Worm (Caenorhabditis elegans) whole organism, young adult: ENCODE data around the gene F32F2.4.

Source experiments
- B0336.3 ChIP-seq: fragments of 200-800 bp; sonication (Bioruptor generic); IDR thresholded peaks from 2 replicates; pipeline ENCODE4 v1.3.6; 2022; ENCODE audit warnings: missing genetic modification characterization, missing compliant biosample characterization
- C06A6.2 ChIP-seq: fragments of 200-800 bp; sonication (Bioruptor generic); conservative IDR thresholded peaks from 2 replicates; pipeline ENCODE4 v1.3.6; 2022; ENCODE audit warnings: missing genetic modification characterization, missing compliant biosample characterization
- F52B5.7 ChIP-seq: sonication (generic microtip); optimal IDR thresholded peaks from 2 replicates; lab custom pipeline; 2016; ENCODE audit warnings: mild to moderate bottlenecking, missing genetic modification characterization, missing compliant biosample characterization
- F55B11.4 ChIP-seq: sonication (generic microtip); optimal IDR thresholded peaks from 2 replicates; lab custom pipeline; 2016; ENCODE audit warnings: missing compliant biosample characterization, missing genetic modification characterization, borderline replicate concordance; ENCODE audit not compliant: insufficient read depth
- F57A8.1 ChIP-seq: fragments of 200-800 bp; sonication (Bioruptor generic); optimal IDR thresholded peaks from 2 replicates; lab custom pipeline; 2018; ENCODE audit warnings: mild to moderate bottlenecking, missing genetic modification characterization, moderate library complexity, missing compliant biosample characterization
- Y79H2A.3 ChIP-seq: fragments of 200-800 bp; sonication (Bioruptor generic); conservative IDR thresholded peaks from 2 replicates; pipeline ENCODE4 v1.3.6; 2022; ENCODE audit warnings: missing genetic modification reagents, missing genetic modification characterization, missing compliant biosample characterization
- Y95B8A.8 ChIP-seq: fragments of 200-800 bp; sonication (Bioruptor generic); IDR thresholded peaks from 2 replicates; pipeline ENCODE4 v1.3.6; 2022; ENCODE audit warnings: missing genetic modification reagents, missing genetic modification characterization, missing compliant biosample characterization
- athp-1 ChIP-seq: sonication (generic microtip); optimal IDR thresholded peaks from 2 replicates; lab custom pipeline; 2017; ENCODE audit warnings: mild to moderate bottlenecking, missing genetic modification characterization, missing compliant biosample characterization
- cebp-1 ChIP-seq, 2 experiments: fragments of 200-800 bp in 1 of 2; sonication (Bioruptor generic) in 1 of 2; sonication (generic microtip) in 1 of 2; IDR thresholded peaks in 1 of 2; optimal IDR thresholded peaks in 1 of 2; 2 replicates each; pipeline versions ENCODE4 v1.3.6 to Lab custom; 2017 to 2022; ENCODE audit warnings: missing compliant biosample characterization in 2 of 2, missing genetic modification characterization in 2 of 2, mild to moderate bottlenecking in 1 of 2, missing genetic modification reagents in 1 of 2, moderate library complexity in 1 of 2
- cebp-2 ChIP-seq: fragments of 200-800 bp; sonication (Bioruptor generic); IDR thresholded peaks from 2 replicates; pipeline ENCODE4 v1.3.6; 2022; ENCODE audit warnings: missing genetic modification characterization, missing compliant biosample characterization
- efl-1 ChIP-seq: fragments of 150-350 bp; optimal IDR thresholded peaks from 2 replicates; lab custom pipeline; 2014; ENCODE audit warnings: missing biosample characterization, missing genetic modification reagents, missing genetic modification characterization
- egrh-3 ChIP-seq: fragments of 200-800 bp; sonication (Bioruptor generic); IDR thresholded peaks from 2 replicates; pipeline ENCODE4 v1.3.6; 2022; ENCODE audit warnings: missing genetic modification reagents, missing genetic modification characterization, missing compliant biosample characterization
- ets-4 ChIP-seq: fragments of 200-800 bp; sonication (Bioruptor generic); optimal IDR thresholded peaks from 2 replicates; lab custom pipeline; 2018; ENCODE audit warnings: mild to moderate bottlenecking, missing genetic modification characterization, missing compliant biosample characterization
- gei-17 ChIP-seq: fragments of 200-800 bp; sonication (Bioruptor generic); optimal IDR thresholded peaks from 2 replicates; lab custom pipeline; 2018; ENCODE audit warnings: mild to moderate bottlenecking, missing genetic modification characterization, missing compliant biosample characterization
- let-526 ChIP-seq: fragments of 200-800 bp; sonication (Bioruptor generic); IDR thresholded peaks from 2 replicates; pipeline ENCODE4 v1.3.6; 2022; ENCODE audit warnings: missing genetic modification reagents, missing genetic modification characterization, missing compliant biosample characterization
- let-607 ChIP-seq, 2 experiments: fragments of 200-800 bp in 1 of 2; sonication (Bioruptor generic) in 1 of 2; sonication (generic microtip) in 1 of 2; optimal IDR thresholded peaks; 2 replicates each; lab custom pipeline; 2016 to 2018; ENCODE audit warnings: mild to moderate bottlenecking in 2 of 2, missing compliant biosample characterization in 2 of 2, missing genetic modification characterization in 2 of 2, moderate library complexity in 2 of 2, missing genotype in 1 of 2
- lin-35 ChIP-seq, 3 experiments: fragments of 150-350 bp in 2 of 3; sonication (generic microtip) in 1 of 3; optimal IDR thresholded peaks; 2 replicates each; lab custom pipeline; 2014 to 2018; ENCODE audit warnings: missing biosample characterization in 3 of 3, missing genetic modification characterization in 3 of 3, missing genetic modification reagents in 3 of 3
- madf-6 ChIP-seq: fragments of 200-800 bp; sonication (Bioruptor generic); IDR thresholded peaks from 2 replicates; pipeline ENCODE4 v1.3.6; 2022; ENCODE audit warnings: missing genetic modification reagents, missing genetic modification characterization, missing compliant biosample characterization
- madf-8 ChIP-seq: fragments of 200-800 bp; sonication (Bioruptor generic); conservative IDR thresholded peaks from 2 replicates; pipeline ENCODE4 v1.3.6; 2022; ENCODE audit warnings: missing genetic modification reagents, missing genetic modification characterization, missing compliant biosample characterization
- mxl-1 ChIP-seq: sonication (generic microtip); optimal IDR thresholded peaks from 2 replicates; lab custom pipeline; 2016; ENCODE audit warnings: missing genetic modification characterization, missing compliant biosample characterization
- nfya-2 ChIP-seq: fragments of 200-800 bp; sonication (Bioruptor generic); IDR thresholded peaks from 2 replicates; pipeline ENCODE4 v1.3.6; 2022; ENCODE audit warnings: missing genetic modification reagents, missing genetic modification characterization, missing compliant biosample characterization
- nfyb-1 ChIP-seq: fragments of 200-800 bp; sonication (Bioruptor generic); IDR thresholded peaks from 2 replicates; pipeline ENCODE4 v1.3.6; 2022; ENCODE audit warnings: missing genetic modification reagents, missing genetic modification characterization, missing compliant biosample characterization
- nhr-179 ChIP-seq: sonication (generic microtip); optimal IDR thresholded peaks from 2 replicates; lab custom pipeline; 2016; ENCODE audit warnings: mild to moderate bottlenecking, missing genetic modification characterization, missing compliant biosample characterization
- nhr-80 ChIP-seq: sonication (generic microtip); optimal IDR thresholded peaks from 2 replicates; lab custom pipeline; 2016; ENCODE audit warnings: missing genetic modification characterization, missing compliant biosample characterization
- pbrm-1 ChIP-seq: fragments of 200-800 bp; sonication (Bioruptor generic); IDR thresholded peaks from 2 replicates; pipeline ENCODE4 v1.3.6; 2022; ENCODE audit warnings: missing genetic modification reagents, missing genetic modification characterization, missing compliant biosample characterization
- repo-1 ChIP-seq: sonication (generic microtip); optimal IDR thresholded peaks from 2 replicates; lab custom pipeline; 2017; ENCODE audit warnings: mild to moderate bottlenecking, missing genetic modification characterization, missing compliant biosample characterization
- snpc-1.1 ChIP-seq: sonication (generic microtip); optimal IDR thresholded peaks from 2 replicates; lab custom pipeline; 2017; ENCODE audit warnings: missing genetic modification characterization, mild to moderate bottlenecking, missing compliant biosample characterization, antibody characterized with exemption, moderate library complexity, missing genotype, missing genetic modification reagents; ENCODE audit not compliant: insufficient read depth
- snpc-3.4 ChIP-seq: sonication (generic microtip); optimal IDR thresholded peaks from 2 replicates; lab custom pipeline; 2017; ENCODE audit warnings: missing genetic modification characterization, mild to moderate bottlenecking, missing compliant biosample characterization, antibody characterized with exemption, moderate library complexity, missing genotype, missing genetic modification reagents
- tlf-1 ChIP-seq: fragments of 200-800 bp; sonication (Bioruptor generic); optimal IDR thresholded peaks from 2 replicates; lab custom pipeline; 2018; ENCODE audit warnings: mild to moderate bottlenecking, missing genetic modification characterization, missing compliant biosample characterization
- zfh-2 ChIP-seq: fragments of 200-800 bp; sonication (Bioruptor generic); conservative IDR thresholded peaks from 2 replicates; pipeline ENCODE4 v1.3.6; 2022; ENCODE audit warnings: missing genetic modification reagents, missing genetic modification characterization, missing compliant biosample characterization
- ztf-25 ChIP-seq: fragments of 200-800 bp; sonication (Bioruptor generic); IDR thresholded peaks from 2 replicates; pipeline ENCODE4 v1.3.6; 2022; ENCODE audit warnings: missing genetic modification reagents, missing genetic modification characterization, missing compliant biosample characterization
- ztf-26 ChIP-seq: sonication (generic microtip); optimal IDR thresholded peaks from 2 replicates; lab custom pipeline; 2017; ENCODE audit warnings: missing genetic modification characterization, missing compliant biosample characterization
- ztf-28 ChIP-seq: fragments of 200-800 bp; sonication (Bioruptor generic); IDR thresholded peaks from 2 replicates; pipeline ENCODE4 v1.3.6; 2022; ENCODE audit warnings: missing genetic modification reagents, missing genetic modification characterization, missing compliant biosample characterization

Gene F32F2.4

ce11 chrV:13273302-13273701, 2.8 kb upstream of the F32F2.4 start:
- TF ChIP-seq ztf-28 (GFP tag; lab: Robert Waterston, UW) = no peak
- no peak for TF ChIP-seq mxl-1
- no peak for TF ChIP-seq nfya-2 (GFP tag; lab: Robert Waterston, UW)
- no peak for TF ChIP-seq F55B11.4 (tag; lab: Kevin White, UChicago)
- no peak for TF ChIP-seq zfh-2

ce11 chrV:13274615-13275014, 1.4 kb upstream of the F32F2.4 start:
- TF ChIP-seq cebp-1 (GFP tag; IDR thresholded peaks at IDR 0.05; lab: Robert Waterston, UW) (no peak), cebp-1 (tag; optimal IDR thresholded peaks at IDR 0.05; lab: Kevin White, UChicago) (peak; percentile 18), lin-35 (GFP tag; optimal IDR thresholded peaks at IDR 0.05; lab: Kevin White, UChicago) (no peak), athp-1 (tag; lab: Kevin White, UChicago) (no peak), ztf-25 (GFP tag; lab: Robert Waterston, UW) (no peak), egrh-3 (GFP tag; lab: Robert Waterston, UW) (no peak), nfyb-1 (GFP tag; lab: Robert Waterston, UW) (0 out of 2 replicates have a peak, but pooled peaks have one; percentile 37), madf-6 (GFP tag; lab: Robert Waterston, UW) (no peak), nhr-80 (tag; lab: Kevin White, UChicago) (peak; percentile 56)

ce11 chrV:13280382-13280781, 4.3 kb downstream of the F32F2.4 start:
- TF ChIP-seq cebp-2 (no peak), snpc-1.1 (tag; lab: Kevin White, UChicago) (no peak), F57A8.1 (GFP tag; lab: Kevin White, UChicago) (no peak), tlf-1 (no peak)

- TF ChIP-seq B0336.3 (GFP tag; lab: Robert Waterston, UW) (no peak), nhr-179 (tag; lab: Kevin White, UChicago) (no peak), pbrm-1 (GFP tag; lab: Robert Waterston, UW) (no peak), ztf-26 (tag; lab: Kevin White, UChicago) (no peak), ets-4 (GFP tag; lab: Kevin White, UChicago) (no peak), snpc-3.4 (tag; lab: Kevin White, UChicago) (no peak)
Measured at ce11 chrV:13282958-13283357, 6.9 kb downstream of the F32F2.4 start.

ce11 chrV:13285284-13285683, 9.2 kb downstream of the F32F2.4 start:
- TF ChIP-seq let-607 (tag; optimal IDR thresholded peaks at IDR 0.05; lab: Kevin White, UChicago) = no peak
- TF ChIP-seq C06A6.2 = no peak
- no peak for TF ChIP-seq gei-17
- TF ChIP-seq efl-1 = no peak
- no peak for TF ChIP-seq mxl-1
- no peak for TF ChIP-seq madf-8 (GFP tag; lab: Robert Waterston, UW)
- TF ChIP-seq F55B11.4 (tag; lab: Kevin White, UChicago) = no peak
- TF ChIP-seq Y95B8A.8 (GFP tag; lab: Robert Waterston, UW) = no peak
- TF ChIP-seq let-526 (GFP tag; lab: Robert Waterston, UW) = no peak
- no peak for TF ChIP-seq repo-1
- no peak for TF ChIP-seq ztf-25 (GFP tag; lab: Robert Waterston, UW)
- no peak for TF ChIP-seq F52B5.7
- no peak for TF ChIP-seq Y79H2A.3 (GFP tag; lab: Robert Waterston, UW)
